Worm (Caenorhabditis elegans): Measurements from ENCODE around the gene epc-1.
A peak's percentile ranks its signal among the peaks of the same experiment; 100 is the strongest.

Gene epc-1

DNA sequence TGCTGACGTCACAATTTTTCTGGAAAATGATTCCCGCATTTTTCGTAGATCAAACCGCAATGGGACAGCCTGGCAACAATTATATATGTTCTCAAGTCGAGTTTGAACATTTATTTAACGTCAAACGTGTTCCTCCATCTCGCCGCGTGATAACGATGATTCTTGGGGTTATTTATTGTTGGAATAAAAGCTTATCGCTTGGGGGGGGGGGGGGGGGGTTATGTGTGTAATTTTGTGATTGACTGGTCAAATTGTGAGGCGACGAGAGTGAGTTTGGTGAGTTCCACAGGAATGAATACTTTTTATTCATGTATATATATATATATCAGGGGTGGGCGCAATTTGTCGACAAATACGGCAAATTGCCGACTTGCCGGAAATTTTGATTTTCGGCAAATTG is 39.4 kb downstream of the epc-1 start:
- TF ChIP-seq tbx-37 (GFP tag; conservative IDR thresholded peaks at IDR 0.05) (no peak), aly-1 (tag; optimal IDR thresholded peaks at IDR 0.05) (no peak), flt-1 (GFP tag; IDR thresholded peaks at IDR 0.05) (no peak), B0310.2 (tag; optimal IDR thresholded peaks at IDR 0.05) (no peak), pes-1 (GFP tag; IDR thresholded peaks at IDR 0.05) (no peak), ceh-13 (GFP tag; optimal IDR thresholded peaks at IDR 0.05) (no peak), tbx-11 (GFP tag; IDR thresholded peaks at IDR 0.05) (no peak)

DNA sequence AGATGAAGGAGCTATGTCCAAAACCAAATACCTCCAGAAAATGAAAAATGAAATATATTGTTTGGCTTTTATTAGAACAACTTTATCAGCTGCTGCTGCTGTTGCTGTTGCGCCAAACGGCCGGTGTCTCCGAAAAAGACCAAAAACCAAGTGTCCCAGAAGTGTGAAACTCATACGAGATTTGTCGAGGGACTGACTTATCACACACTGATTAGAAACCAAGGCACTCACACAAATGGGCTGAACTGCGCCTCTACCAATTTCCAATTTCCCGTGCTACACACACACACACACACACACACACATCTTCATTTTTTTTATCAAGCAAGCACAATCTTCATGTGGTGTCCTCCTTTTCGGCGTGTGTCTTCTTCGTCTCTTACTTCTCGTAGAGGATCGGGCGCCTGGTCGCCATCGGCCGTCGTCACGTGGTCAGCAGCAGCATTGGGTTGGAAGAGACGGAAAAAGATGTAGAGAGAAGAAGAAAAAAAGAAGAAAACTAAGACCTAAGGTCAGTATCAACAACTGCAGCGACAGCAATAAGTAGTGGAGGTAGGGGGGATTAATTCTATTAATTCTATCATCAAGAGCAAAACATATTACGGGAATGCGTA is 40.2 kb downstream of the epc-1 start:
- no peak for TF ChIP-seq hmg-4 (GFP tag; optimal IDR thresholded peaks at IDR 0.05)
- TF ChIP-seq aly-1 (tag; optimal IDR thresholded peaks at IDR 0.05): no peak
- no peak for TF ChIP-seq ceh-13 (GFP tag; optimal IDR thresholded peaks at IDR 0.05)
- TF ChIP-seq ceh-36 (tag; optimal IDR thresholded peaks at IDR 0.05): no peak
- no peak for TF ChIP-seq hnd-1 (tag; optimal IDR thresholded peaks at IDR 0.05)
- TF ChIP-seq B0310.2 (tag; optimal IDR thresholded peaks at IDR 0.05): no peak
- TF ChIP-seq ets-7 (tag; optimal IDR thresholded peaks at IDR 0.05): no peak
- TF ChIP-seq flt-1 (GFP tag; IDR thresholded peaks at IDR 0.05): no peak
- no peak for TF ChIP-seq tbx-11 (GFP tag; IDR thresholded peaks at IDR 0.05)
- TF ChIP-seq F13C5.2 (tag; optimal IDR thresholded peaks at IDR 0.05): no peak
- TF ChIP-seq tra-4 (tag; optimal IDR thresholded peaks at IDR 0.05): no peak
- no peak for TF ChIP-seq pes-1 (GFP tag; IDR thresholded peaks at IDR 0.05)
- no peak for TF ChIP-seq ama-1 (optimal IDR thresholded peaks at IDR 0.05)
- no peak for TF ChIP-seq hmbx-1 (tag; optimal IDR thresholded peaks at IDR 0.05)
- no peak for TF ChIP-seq scrt-1 (GFP tag; IDR thresholded peaks at IDR 0.05)
- TF ChIP-seq sea-1 (GFP tag; conservative IDR thresholded peaks at IDR 0.05): no peak

DNA sequence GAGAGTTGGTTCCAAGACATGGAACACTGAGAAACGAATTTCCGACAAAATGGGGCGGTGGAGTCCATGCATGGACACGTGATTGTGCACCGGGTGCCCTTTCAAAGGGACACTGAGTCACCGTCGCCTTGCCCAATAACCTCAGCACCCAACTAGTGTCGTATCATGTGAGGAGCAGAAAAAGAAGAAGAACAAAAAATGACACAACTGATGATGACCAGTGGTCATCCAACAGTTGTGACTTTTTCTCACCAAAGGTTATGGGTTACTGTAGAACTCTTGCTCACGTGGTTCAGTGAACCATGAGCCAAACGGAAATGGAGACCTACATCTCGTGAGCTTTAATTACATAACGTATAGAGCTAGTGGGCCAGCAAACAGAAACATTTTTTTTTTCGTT is 42.6 kb downstream of the epc-1 start:
- TF ChIP-seq aly-1 (tag; optimal IDR thresholded peaks at IDR 0.05) (no peak), hmg-4 (GFP tag; optimal IDR thresholded peaks at IDR 0.05) (no peak), B0310.2 (tag; optimal IDR thresholded peaks at IDR 0.05) (no peak), sea-1 (GFP tag; conservative IDR thresholded peaks at IDR 0.05) (no peak), ceh-36 (tag; optimal IDR thresholded peaks at IDR 0.05) (no peak), tra-4 (tag; optimal IDR thresholded peaks at IDR 0.05) (no peak), ets-7 (tag; optimal IDR thresholded peaks at IDR 0.05) (no peak), tbx-11 (GFP tag; IDR thresholded peaks at IDR 0.05) (no peak), hnd-1 (tag; optimal IDR thresholded peaks at IDR 0.05) (no peak), F13C5.2 (tag; optimal IDR thresholded peaks at IDR 0.05) (no peak), scrt-1 (GFP tag; IDR thresholded peaks at IDR 0.05) (no peak), flt-1 (GFP tag; IDR thresholded peaks at IDR 0.05) (no peak), hmbx-1 (tag; optimal IDR thresholded peaks at IDR 0.05) (no peak), ama-1 (optimal IDR thresholded peaks at IDR 0.05) (no peak), ceh-13 (GFP tag; optimal IDR thresholded peaks at IDR 0.05) (no peak), pes-1 (GFP tag; IDR thresholded peaks at IDR 0.05) (no peak), tbx-37 (GFP tag; conservative IDR thresholded peaks at IDR 0.05) (no peak)

DNA sequence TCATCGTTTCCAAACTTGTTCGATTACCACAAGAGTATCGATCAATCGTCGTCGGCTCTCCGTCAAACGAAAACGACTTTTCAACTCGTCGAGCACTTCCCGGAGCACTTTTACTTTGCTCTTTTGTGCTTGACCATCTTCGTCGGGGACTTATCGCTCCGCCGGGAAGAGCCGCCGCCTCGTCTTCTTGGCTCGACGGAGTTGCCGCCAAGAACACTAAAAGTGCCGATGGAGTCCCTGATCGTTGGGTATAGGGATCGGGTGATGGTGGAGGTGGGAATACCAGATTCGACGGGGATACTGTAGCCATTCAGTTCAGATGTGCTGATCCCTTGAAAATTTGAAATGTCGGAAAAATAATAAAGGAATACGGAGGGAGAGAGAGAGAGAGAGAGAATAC is 45.6 kb downstream of the epc-1 start:
- TF ChIP-seq tra-4 (tag; optimal IDR thresholded peaks at IDR 0.05) (no peak), ets-7 (tag; optimal IDR thresholded peaks at IDR 0.05) (no peak), ama-1 (optimal IDR thresholded peaks at IDR 0.05) (no peak)

DNA sequence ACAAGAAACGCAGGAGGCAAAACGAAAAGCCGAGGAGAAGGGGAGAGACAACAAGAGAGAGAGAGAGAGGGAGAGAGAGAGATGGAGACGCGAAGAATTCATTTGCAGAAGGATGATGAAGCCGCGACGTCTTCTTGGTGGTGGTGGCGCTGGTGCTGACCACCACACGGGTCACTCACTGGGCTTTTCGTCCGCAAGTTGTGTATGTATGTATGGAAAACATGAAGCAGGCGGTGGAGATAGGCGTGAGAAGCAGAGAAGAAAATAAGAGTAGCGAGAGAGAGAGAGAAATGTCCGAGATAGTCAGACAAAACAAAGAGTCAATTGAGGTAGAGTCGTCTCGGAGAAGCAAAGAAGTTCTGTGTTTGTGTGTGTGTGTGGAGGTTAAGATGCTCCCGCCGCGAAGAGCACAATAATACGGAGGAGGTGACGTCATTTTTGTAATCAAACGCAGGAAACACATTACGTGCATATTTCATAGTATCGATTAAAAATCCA is 50.2 kb downstream of the epc-1 start:
- TF ChIP-seq hmbx-1 (tag; optimal IDR thresholded peaks at IDR 0.05): no peak
- peak; percentile 52 for TF ChIP-seq aly-1 (tag; optimal IDR thresholded peaks at IDR 0.05)
- peak; percentile 12 for TF ChIP-seq hmg-4 (GFP tag; optimal IDR thresholded peaks at IDR 0.05)
- no peak for TF ChIP-seq tra-4 (tag; optimal IDR thresholded peaks at IDR 0.05)

DNA sequence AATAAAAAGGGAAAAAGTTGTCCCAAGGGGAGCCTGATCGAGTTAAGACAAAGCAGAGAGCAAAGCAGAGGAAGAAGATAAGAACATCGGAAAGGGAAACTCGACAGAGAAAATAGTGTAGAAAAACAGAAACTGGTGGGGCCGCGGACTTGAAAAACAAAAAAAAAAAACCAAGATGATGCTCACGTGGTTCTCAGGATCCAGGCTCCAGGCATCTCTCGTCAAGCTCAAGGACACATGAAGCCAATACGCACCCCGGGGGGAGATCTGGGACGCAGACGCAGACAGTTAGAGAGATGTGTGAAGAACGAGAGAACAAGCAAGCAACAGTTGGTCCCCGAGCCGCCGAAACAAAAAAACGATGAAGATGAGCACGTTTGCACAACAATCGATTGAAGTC is 52.3 kb downstream of the epc-1 start:
- no peak for TF ChIP-seq F13C5.2 (tag; optimal IDR thresholded peaks at IDR 0.05)
- TF ChIP-seq B0310.2 (tag; optimal IDR thresholded peaks at IDR 0.05): no peak
- no peak for TF ChIP-seq flt-1 (GFP tag; IDR thresholded peaks at IDR 0.05)
- no peak for TF ChIP-seq tra-4 (tag; optimal IDR thresholded peaks at IDR 0.05)
- no peak for TF ChIP-seq aly-1 (tag; optimal IDR thresholded peaks at IDR 0.05)
- TF ChIP-seq sea-1 (GFP tag; conservative IDR thresholded peaks at IDR 0.05): no peak
- TF ChIP-seq scrt-1 (GFP tag; IDR thresholded peaks at IDR 0.05): no peak
- TF ChIP-seq ceh-13 (GFP tag; optimal IDR thresholded peaks at IDR 0.05): no peak

DNA sequence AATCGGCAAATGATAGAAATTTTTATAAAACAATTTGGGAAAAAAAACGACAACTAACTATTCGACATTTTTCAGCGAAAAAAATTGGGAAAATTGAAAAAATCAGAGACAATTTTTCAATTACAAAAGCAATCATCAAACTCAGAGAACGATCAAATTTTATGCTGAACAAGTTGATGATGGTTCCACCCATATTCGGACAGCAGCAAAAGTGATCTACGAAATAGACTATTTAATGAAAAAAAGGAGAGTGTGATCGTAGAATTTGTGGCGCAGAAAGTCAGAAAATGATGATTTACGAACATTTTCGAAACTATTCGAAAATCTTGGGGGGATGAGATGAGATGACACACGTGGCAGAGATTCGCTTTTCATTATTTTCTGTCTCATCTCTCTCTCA is 57.1 kb downstream of the epc-1 start:
- TF ChIP-seq hmbx-1 (tag; optimal IDR thresholded peaks at IDR 0.05): no peak
- no peak for TF ChIP-seq aly-1 (tag; optimal IDR thresholded peaks at IDR 0.05)
- TF ChIP-seq scrt-1 (GFP tag; IDR thresholded peaks at IDR 0.05): no peak
- TF ChIP-seq ama-1 (optimal IDR thresholded peaks at IDR 0.05): no peak
- no peak for TF ChIP-seq ceh-36 (tag; optimal IDR thresholded peaks at IDR 0.05)
- no peak for TF ChIP-seq tbx-11 (GFP tag; IDR thresholded peaks at IDR 0.05)
- TF ChIP-seq ets-7 (tag; optimal IDR thresholded peaks at IDR 0.05): no peak
- no peak for TF ChIP-seq flt-1 (GFP tag; IDR thresholded peaks at IDR 0.05)
- no peak for TF ChIP-seq hmg-4 (GFP tag; optimal IDR thresholded peaks at IDR 0.05)
- TF ChIP-seq tbx-37 (GFP tag; conservative IDR thresholded peaks at IDR 0.05): no peak
- TF ChIP-seq B0310.2 (tag; optimal IDR thresholded peaks at IDR 0.05): no peak
- TF ChIP-seq pes-1 (GFP tag; IDR thresholded peaks at IDR 0.05): no peak
- no peak for TF ChIP-seq F13C5.2 (tag; optimal IDR thresholded peaks at IDR 0.05)
- no peak for TF ChIP-seq ceh-13 (GFP tag; optimal IDR thresholded peaks at IDR 0.05)
- no peak for TF ChIP-seq sea-1 (GFP tag; conservative IDR thresholded peaks at IDR 0.05)
- TF ChIP-seq tra-4 (tag; optimal IDR thresholded peaks at IDR 0.05): no peak
- no peak for TF ChIP-seq hnd-1 (tag; optimal IDR thresholded peaks at IDR 0.05)

DNA sequence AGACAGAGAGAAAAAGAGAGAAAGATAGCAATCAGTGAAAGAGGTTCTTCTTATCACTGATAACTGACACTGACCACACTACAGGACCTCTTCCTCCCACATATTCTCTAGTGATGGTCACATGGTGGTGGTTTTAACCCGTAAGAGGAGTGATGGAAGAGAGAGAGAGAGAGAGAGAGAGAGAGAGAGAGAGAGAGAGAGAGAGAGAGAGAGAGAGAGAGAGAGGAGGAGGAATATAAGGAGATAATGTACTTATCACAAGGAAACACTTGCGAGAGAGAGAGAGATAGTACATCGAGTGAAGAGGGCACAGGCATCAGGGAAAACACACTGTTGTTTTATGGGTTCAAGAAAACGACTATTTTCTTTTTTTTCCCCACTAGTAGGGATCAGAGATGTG is 58.7 kb downstream of the epc-1 start:
- TF ChIP-seq hnd-1 (tag; optimal IDR thresholded peaks at IDR 0.05) (no peak), tbx-11 (GFP tag; IDR thresholded peaks at IDR 0.05) (no peak), ceh-36 (tag; optimal IDR thresholded peaks at IDR 0.05) (no peak), scrt-1 (GFP tag; IDR thresholded peaks at IDR 0.05) (no peak), sea-1 (GFP tag; conservative IDR thresholded peaks at IDR 0.05) (no peak), ama-1 (optimal IDR thresholded peaks at IDR 0.05) (no peak), hmbx-1 (tag; optimal IDR thresholded peaks at IDR 0.05) (no peak)

Measured in whole organism, early embryonic.